Fruit fly (Drosophila melanogaster): ENCODE measurements around the gene CG43063.

The CG43063 gene

dm6 chr3R:13057121-13057805 is 28.8 kb upstream of the CG43063 start, which contains the start of gene sim:
TSS of gene sim (plus strand) at chr3R:13057755.
- TF ChIP-seq ttk (optimal IDR thresholded peaks at IDR 0.05) (no peak), Myc (optimal IDR thresholded peaks at IDR 0.05) (no peak), psq (optimal IDR thresholded peaks at IDR 0.05) (no peak)

- TF ChIP-seq insv (optimal IDR thresholded peaks at IDR 0.05) (no peak), ttk (optimal IDR thresholded peaks at IDR 0.05) (no peak), Sin3A (optimal IDR thresholded peaks at IDR 0.05) (no peak), h (optimal IDR thresholded peaks at IDR 0.05) (no peak), psq (optimal IDR thresholded peaks at IDR 0.05) (no peak), Myc (optimal IDR thresholded peaks at IDR 0.05) (no peak)
These were observed 22.1 kb upstream of the CG43063 start for dm6 chr3R:13063746-13064592.

- no peak for TF ChIP-seq insv (optimal IDR thresholded peaks at IDR 0.05)
These were observed 20.8 kb upstream of the CG43063 start for dm6 chr3R:13065180-13065757.

dm6 chr3R:13068022-13068421 is 18.0 kb upstream of the CG43063 start:
- TF ChIP-seq h (optimal IDR thresholded peaks at IDR 0.05) (no peak), insv (optimal IDR thresholded peaks at IDR 0.05) (no peak), ttk (optimal IDR thresholded peaks at IDR 0.05) (no peak), psq (optimal IDR thresholded peaks at IDR 0.05) (no peak), Sin3A (optimal IDR thresholded peaks at IDR 0.05) (no peak)

dm6 chr3R:13070011-13070619 is 15.9 kb upstream of the CG43063 start:
- TF ChIP-seq Sin3A (optimal IDR thresholded peaks at IDR 0.05): no peak
- no peak for TF ChIP-seq psq (optimal IDR thresholded peaks at IDR 0.05)
- no peak for TF ChIP-seq ttk (optimal IDR thresholded peaks at IDR 0.05)
- no peak for TF ChIP-seq insv (optimal IDR thresholded peaks at IDR 0.05)
- no peak for TF ChIP-seq h (optimal IDR thresholded peaks at IDR 0.05)
- no peak for TF ChIP-seq Myc (optimal IDR thresholded peaks at IDR 0.05)

- no peak for TF ChIP-seq h (optimal IDR thresholded peaks at IDR 0.05)
- TF ChIP-seq ttk (optimal IDR thresholded peaks at IDR 0.05): no peak
- no peak for TF ChIP-seq Sin3A (optimal IDR thresholded peaks at IDR 0.05)
- no peak for TF ChIP-seq psq (optimal IDR thresholded peaks at IDR 0.05)
- no peak for TF ChIP-seq Myc (optimal IDR thresholded peaks at IDR 0.05)
- no peak for TF ChIP-seq insv (optimal IDR thresholded peaks at IDR 0.05)
These were observed 14.0 kb upstream of the CG43063 start for dm6 chr3R:13072052-13072451.

dm6 chr3R:13073174-13073573 is 12.8 kb upstream of the CG43063 start:
- TF ChIP-seq insv (optimal IDR thresholded peaks at IDR 0.05) (no peak), h (optimal IDR thresholded peaks at IDR 0.05) (no peak), ttk (optimal IDR thresholded peaks at IDR 0.05) (no peak), Sin3A (optimal IDR thresholded peaks at IDR 0.05) (no peak), psq (optimal IDR thresholded peaks at IDR 0.05) (no peak), Myc (optimal IDR thresholded peaks at IDR 0.05) (no peak)

dm6 chr3R:13074588-13074987 is 11.4 kb upstream of the CG43063 start:
- TF ChIP-seq Myc (optimal IDR thresholded peaks at IDR 0.05) (no peak), psq (optimal IDR thresholded peaks at IDR 0.05) (no peak), ttk (optimal IDR thresholded peaks at IDR 0.05) (no peak), h (optimal IDR thresholded peaks at IDR 0.05) (no peak), Sin3A (optimal IDR thresholded peaks at IDR 0.05) (no peak), insv (optimal IDR thresholded peaks at IDR 0.05) (no peak)

- TF ChIP-seq Myc (optimal IDR thresholded peaks at IDR 0.05) (no peak), Sin3A (optimal IDR thresholded peaks at IDR 0.05) (no peak), ttk (optimal IDR thresholded peaks at IDR 0.05) (no peak), h (optimal IDR thresholded peaks at IDR 0.05) (no peak), insv (optimal IDR thresholded peaks at IDR 0.05) (no peak), psq (optimal IDR thresholded peaks at IDR 0.05) (no peak)
These were observed 10.3 kb upstream of the CG43063 start for dm6 chr3R:13075728-13076127.

- no peak for TF ChIP-seq insv (optimal IDR thresholded peaks at IDR 0.05)
These were observed 8.8 kb upstream of the CG43063 start for dm6 chr3R:13077262-13077661.

dm6 chr3R:13078263-13078662 is 7.8 kb upstream of the CG43063 start:
- TF ChIP-seq Sin3A (optimal IDR thresholded peaks at IDR 0.05): no peak

- TF ChIP-seq ttk (optimal IDR thresholded peaks at IDR 0.05): no peak
- TF ChIP-seq Myc (optimal IDR thresholded peaks at IDR 0.05): no peak
- TF ChIP-seq insv (optimal IDR thresholded peaks at IDR 0.05): no peak
- no peak for TF ChIP-seq Sin3A (optimal IDR thresholded peaks at IDR 0.05)
- TF ChIP-seq h (optimal IDR thresholded peaks at IDR 0.05): no peak
- no peak for TF ChIP-seq psq (optimal IDR thresholded peaks at IDR 0.05)
These were observed 3.6 kb upstream of the CG43063 start for dm6 chr3R:13082382-13082781.

All from Kc167 (cell line).